Fruit fly (Drosophila melanogaster) Kc167 (cell line): ENCODE results near the gene tutl.

Experiments used
- insv ChIP-seq: fragments of >200 bp; optimal IDR thresholded peaks from 3 replicates; lab custom pipeline; 2018; ENCODE audit warnings: missing external identifiers
- ttk ChIP-seq: sonication (Bioruptor generic); optimal IDR thresholded peaks from 2 replicates; lab custom pipeline; 2017; ENCODE audit warnings: missing external identifiers

dm6 chr2L:4282339-4282680 lies 638 bp upstream of the tutl start:
- TF ChIP-seq ttk (lab: Kevin White, UChicago) (no peak), insv (no peak)
